ENCODE assay signal across 2 fruit fly cellular contexts in genomic region chr3R:9213029-9213428, dm6.
TF ChIP-seq lines count a peak whose summit lies in the region.

No protein-coding gene starts in this region.

TF ChIP-seq in whole organism, embryonic, 481 proteins besides CTCF, POLR2A, EP300 and RAD21 (continued from another document):
- TF ChIP-seq kni (GFP tag; optimal IDR thresholded peaks at IDR 0.05; lab: Kevin White, UChicago) (no peak), slbo (GFP tag; IDR thresholded peaks at IDR 0.05; lab: Robert Waterston, UW) (0 out of 2 replicates have a peak, but pooled peaks have one; percentile 23), Hand (GFP tag; optimal IDR thresholded peaks at IDR 0.05; lab: Kevin White, UChicago) (no peak), CG7928 (GFP tag; optimal IDR thresholded peaks at IDR 0.05; lab: Kevin White, UChicago) (no peak), CG14710 (tag; optimal IDR thresholded peaks at IDR 0.05; lab: Kevin White, UChicago) (no peak), CG9932 (GFP tag; IDR thresholded peaks at IDR 0.05; lab: Robert Waterston, UW) (no peak), CG9727 (GFP tag; optimal IDR thresholded peaks at IDR 0.05; lab: Kevin White, UChicago) (no peak), HLH4C (GFP tag; IDR thresholded peaks at IDR 0.05; lab: Robert Waterston, UW; ENCODE audit: partially characterized antibody) (no peak), vvl (GFP tag; IDR thresholded peaks at IDR 0.05; lab: Robert Waterston, UW) (no peak; the same call in 1 of the 2 replicates), CG6765 (GFP tag; optimal IDR thresholded peaks at IDR 0.05; lab: Kevin White, UChicago) (no peak), exex (tag; optimal IDR thresholded peaks at IDR 0.05; lab: Kevin White, UChicago) (no peak), CG2116 (GFP tag; optimal IDR thresholded peaks at IDR 0.05; lab: Kevin White, UChicago) (no peak), CG11723 (GFP tag; optimal IDR thresholded peaks at IDR 0.05; lab: Kevin White, UChicago) (no peak), CG11504 (tag; optimal IDR thresholded peaks at IDR 0.05; lab: Kevin White, UChicago) (peak; percentile 31), CG2120 (GFP tag; optimal IDR thresholded peaks at IDR 0.05; lab: Kevin White, UChicago) (no peak), CG12299 (tag; optimal IDR thresholded peaks at IDR 0.05; lab: Kevin White, UChicago) (no peak), CG7357 (GFP tag; IDR thresholded peaks at IDR 0.05; lab: Robert Waterston, UW) (no peak), CG9437 (GFP tag; optimal IDR thresholded peaks at IDR 0.05; lab: Kevin White, UChicago) (no peak), ro (GFP tag; IDR thresholded peaks at IDR 0.05; lab: Robert Waterston, UW) (no peak), ttk (GFP tag; IDR thresholded peaks at IDR 0.05; lab: Robert Waterston, UW) (no peak), CG10274 (GFP tag; optimal IDR thresholded peaks at IDR 0.05; lab: Kevin White, UChicago) (no peak), Elba2 (GFP tag; optimal IDR thresholded peaks at IDR 0.05; lab: Kevin White, UChicago) (no peak), insv (GFP tag; optimal IDR thresholded peaks at IDR 0.05; lab: Kevin White, UChicago) (no peak), tgo (GFP tag; IDR thresholded peaks at IDR 0.05; lab: Robert Waterston, UW) (no peak), Xrp1 (GFP tag; IDR thresholded peaks at IDR 0.05; lab: Robert Waterston, UW) (peak; percentile 35; the same call in 1 of the 2 replicates), sug (tag; optimal IDR thresholded peaks at IDR 0.05; lab: Kevin White, UChicago) (no peak), Ravus (GFP tag; IDR thresholded peaks at IDR 0.05; lab: Robert Waterston, UW) (no peak), dysf (GFP tag; IDR thresholded peaks at IDR 0.05; lab: Robert Waterston, UW) (0 out of 3 replicates have a peak, but pooled peaks have one; percentile 28), CG14667 (GFP tag; IDR thresholded peaks at IDR 0.05; lab: Robert Waterston, UW) (no peak), chinmo (GFP tag; IDR thresholded peaks at IDR 0.05; lab: Robert Waterston, UW; ENCODE audit: partially characterized antibody) (no peak), knrl (GFP tag; IDR thresholded peaks at IDR 0.05; lab: Robert Waterston, UW; ENCODE audit: partially characterized antibody) (no peak), CG14014 (GFP tag; IDR thresholded peaks at IDR 0.05; lab: Robert Waterston, UW) (no peak), Ssrp (tag; optimal IDR thresholded peaks at IDR 0.05; lab: Kevin White, UChicago) (no peak), ara (GFP tag; IDR thresholded peaks at IDR 0.05; lab: Robert Waterston, UW) (peak; percentile 37; the same call in 1 of the 2 replicates), CG1603 (tag; optimal IDR thresholded peaks at IDR 0.05; lab: Kevin White, UChicago) (peak; percentile 19), grau (tag; optimal IDR thresholded peaks at IDR 0.05; lab: Kevin White, UChicago) (peak; percentile 73), bigmax (GFP tag; optimal IDR thresholded peaks at IDR 0.05; lab: Kevin White, UChicago) (no peak), CG6654 (GFP tag; optimal IDR thresholded peaks at IDR 0.05; lab: Kevin White, UChicago) (peak; percentile 71), onecut (GFP tag; IDR thresholded peaks at IDR 0.05; lab: Robert Waterston, UW) (no peak), Opbp (GFP tag; IDR thresholded peaks at IDR 0.05; lab: Robert Waterston, UW; ENCODE audit: partially characterized antibody) (no peak), CG9876 (GFP tag; optimal IDR thresholded peaks at IDR 0.05; lab: Kevin White, UChicago) (no peak), zfh2 (GFP tag; optimal IDR thresholded peaks at IDR 0.05; lab: Kevin White, UChicago) (no peak), CG4730 (GFP tag; IDR thresholded peaks at IDR 0.05; lab: Robert Waterston, UW) (no peak), dmrt11E (tag; optimal IDR thresholded peaks at IDR 0.05; lab: Kevin White, UChicago) (peak; percentile 5), gem (tag; optimal IDR thresholded peaks at IDR 0.05; lab: Kevin White, UChicago) (peak; percentile 23), sens (GFP tag; lab: Kevin White, UChicago) (peak; percentile 83)

TF ChIP-seq in whole organism, prepupa, 60 proteins besides CTCF, POLR2A, EP300 and RAD21 (continued from another document):
- TF ChIP-seq Hr4 (GFP tag; optimal IDR thresholded peaks at IDR 0.05; lab: Kevin White, UChicago) (peak; percentile 22), Hr39 (GFP tag; optimal IDR thresholded peaks at IDR 0.05; lab: Kevin White, UChicago) (peak; percentile 18), topi (GFP tag; optimal IDR thresholded peaks at IDR 0.05; lab: Kevin White, UChicago) (peak; percentile 36), Sox15 (GFP tag; optimal IDR thresholded peaks at IDR 0.05; lab: Kevin White, UChicago) (no peak), dsx (GFP tag; optimal IDR thresholded peaks at IDR 0.05; lab: Kevin White, UChicago; ENCODE audit: poor library complexity, severe bottlenecking) (no peak), spab (GFP tag; optimal IDR thresholded peaks at IDR 0.05; lab: Kevin White, UChicago) (no peak), net (GFP tag; optimal IDR thresholded peaks at IDR 0.05; lab: Kevin White, UChicago) (no peak), Ets96B (tag; optimal IDR thresholded peaks at IDR 0.05; lab: Kevin White, UChicago) (peak; percentile 8), CG6854 (GFP tag; optimal IDR thresholded peaks at IDR 0.05; lab: Kevin White, UChicago) (no peak), OdsH (GFP tag; optimal IDR thresholded peaks at IDR 0.05; lab: Kevin White, UChicago) (peak; percentile 34), CG31627 (GFP tag; optimal IDR thresholded peaks at IDR 0.05; lab: Kevin White, UChicago) (peak; percentile 20), CG3919 (GFP tag; optimal IDR thresholded peaks at IDR 0.05; lab: Kevin White, UChicago) (no peak), Ets21C (GFP tag; optimal IDR thresholded peaks at IDR 0.05; lab: Kevin White, UChicago) (no peak), Gug (GFP tag; IDR thresholded peaks at IDR 0.05; lab: Robert Waterston, UW) (no peak), Eip93F (GFP tag; optimal IDR thresholded peaks at IDR 0.05; lab: Kevin White, UChicago) (no peak), CG15336 (GFP tag; IDR thresholded peaks at IDR 0.05; lab: Robert Waterston, UW) (no peak; the same call in 1 of the 2 replicates), CG32006 (GFP tag; optimal IDR thresholded peaks at IDR 0.05; lab: Kevin White, UChicago) (peak; percentile 48), ss (GFP tag; optimal IDR thresholded peaks at IDR 0.05; lab: Kevin White, UChicago) (no peak), dac (GFP tag; optimal IDR thresholded peaks at IDR 0.05; lab: Kevin White, UChicago) (no peak), Sox102F (GFP tag; optimal IDR thresholded peaks at IDR 0.05; lab: Kevin White, UChicago) (no peak), svp (GFP tag; lab: Kevin White, UChicago) (no peak), vri (GFP tag; optimal IDR thresholded peaks at IDR 0.05; lab: Kevin White, UChicago) (no peak), CG1621 (tag; optimal IDR thresholded peaks at IDR 0.05; lab: Kevin White, UChicago) (no peak), CG8319 (GFP tag; optimal IDR thresholded peaks at IDR 0.05; lab: Kevin White, UChicago) (no peak), Sox14 (GFP tag; optimal IDR thresholded peaks at IDR 0.05; lab: Kevin White, UChicago) (peak; percentile 29), fkh (GFP tag; optimal IDR thresholded peaks at IDR 0.05; lab: Kevin White, UChicago) (no peak), CG9139 (GFP tag; optimal IDR thresholded peaks at IDR 0.05; lab: Kevin White, UChicago) (no peak), CG34406 (GFP tag; optimal IDR thresholded peaks at IDR 0.05; lab: Kevin White, UChicago) (no peak), eg (GFP tag; IDR thresholded peaks at IDR 0.05; lab: Robert Waterston, UW) (no peak), Hr38 (GFP tag; optimal IDR thresholded peaks at IDR 0.05; lab: Kevin White, UChicago) (no peak), Blimp-1 (GFP tag; optimal IDR thresholded peaks at IDR 0.05; lab: Kevin White, UChicago) (no peak), achi (GFP tag; optimal IDR thresholded peaks at IDR 0.05; lab: Kevin White, UChicago) (no peak), Eip78C (GFP tag; lab: Kevin White, UChicago) (peak; percentile 56), CG11294 (GFP tag; IDR thresholded peaks at IDR 0.05; lab: Robert Waterston, UW) (no peak), Eip75B (GFP tag; optimal IDR thresholded peaks at IDR 0.05; lab: Kevin White, UChicago) (peak; percentile 22), esn (GFP tag; optimal IDR thresholded peaks at IDR 0.05; lab: Kevin White, UChicago) (no peak), lz (GFP tag; optimal IDR thresholded peaks at IDR 0.05; lab: Kevin White, UChicago) (peak; percentile 33)
